Worm (Caenorhabditis elegans): ENCODE results near the gene srbc-44.

srbc-44 gene

DNA sequence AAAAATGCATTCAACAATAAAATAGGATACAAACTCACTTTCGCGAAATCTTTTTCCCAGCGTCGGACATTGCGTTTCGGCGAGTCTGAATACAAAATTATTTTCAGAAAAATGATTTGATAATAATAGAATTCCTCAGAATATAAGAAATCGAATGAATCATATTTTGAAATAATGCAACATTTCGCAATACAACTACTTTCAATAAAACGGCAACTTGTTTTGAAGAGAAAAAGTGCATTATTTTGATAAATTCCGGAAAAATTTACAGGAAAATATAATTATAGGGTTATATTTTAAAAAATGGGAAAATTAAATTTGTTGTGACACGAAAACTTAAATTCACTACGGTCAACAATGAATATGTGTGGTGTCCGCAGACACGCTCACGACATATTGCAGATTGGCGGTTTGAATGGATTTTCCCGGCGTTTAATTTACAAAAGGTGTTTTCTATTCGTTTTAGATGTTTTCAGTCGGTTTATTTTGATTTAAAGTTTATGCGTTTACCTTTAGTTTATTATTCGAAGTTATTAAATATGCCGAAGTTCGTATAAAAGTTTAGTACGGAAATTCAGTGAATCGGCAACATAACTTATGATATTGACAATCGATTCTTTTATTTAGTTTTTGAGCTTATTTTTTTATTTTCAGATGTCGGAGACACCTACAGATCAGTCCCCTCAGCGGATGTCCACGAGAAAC lies 24.9 kb downstream of the srbc-44 start, which contains the start of the genes abcf-1 and scc-3:
Gene abcf-1 (minus strand): TSS at position 85 of the 705 bp plus-strand sequence.
Gene scc-3 (plus strand): TSS at position 655 of the 705 bp plus-strand sequence.
- TF ChIP-seq lsy-2 (tag; optimal IDR thresholded peaks at IDR 0.05) (peak; percentile 93), blmp-1 (tag; optimal IDR thresholded peaks at IDR 0.05) (no peak)

DNA sequence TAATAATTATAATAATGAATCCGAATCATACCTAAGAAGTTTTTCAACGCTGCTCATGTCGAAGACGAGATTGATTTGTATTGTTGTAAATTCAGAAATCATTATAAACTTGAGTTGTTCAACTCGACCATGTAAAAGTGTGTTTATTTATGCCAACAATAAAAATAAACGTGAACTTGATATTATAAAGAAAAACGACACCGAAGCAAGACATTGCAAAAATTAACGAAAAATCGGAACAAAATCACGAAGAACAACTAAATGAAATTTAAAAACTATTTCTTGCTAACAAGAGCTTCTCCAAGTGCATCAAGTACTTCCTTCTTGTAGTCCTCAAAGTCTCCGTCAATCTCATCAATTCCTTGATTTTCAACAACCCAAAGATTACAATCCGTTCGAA lies 27.4 kb downstream of the srbc-44 start, which contains the start of gene F18E2.15:
Gene F18E2.15 (minus strand): TSS at position 101 of the 400 bp plus-strand sequence.
- no peak for TF ChIP-seq nhr-237 (tag; optimal IDR thresholded peaks at IDR 0.05)
- no peak for TF ChIP-seq mep-1 (tag; optimal IDR thresholded peaks at IDR 0.05)
- TF ChIP-seq mab-5 (tag; optimal IDR thresholded peaks at IDR 0.05) = no peak
- TF ChIP-seq nhr-2 (tag; optimal IDR thresholded peaks at IDR 0.05) = no peak
- TF ChIP-seq snpc-4 (tag; optimal IDR thresholded peaks at IDR 0.05) = no peak
- no peak for TF ChIP-seq nhr-28 (tag; optimal IDR thresholded peaks at IDR 0.05)
- TF ChIP-seq ceh-39 (tag; optimal IDR thresholded peaks at IDR 0.05) = no peak
- no peak for TF ChIP-seq ceh-83 (GFP tag; optimal IDR thresholded peaks at IDR 0.05)

DNA sequence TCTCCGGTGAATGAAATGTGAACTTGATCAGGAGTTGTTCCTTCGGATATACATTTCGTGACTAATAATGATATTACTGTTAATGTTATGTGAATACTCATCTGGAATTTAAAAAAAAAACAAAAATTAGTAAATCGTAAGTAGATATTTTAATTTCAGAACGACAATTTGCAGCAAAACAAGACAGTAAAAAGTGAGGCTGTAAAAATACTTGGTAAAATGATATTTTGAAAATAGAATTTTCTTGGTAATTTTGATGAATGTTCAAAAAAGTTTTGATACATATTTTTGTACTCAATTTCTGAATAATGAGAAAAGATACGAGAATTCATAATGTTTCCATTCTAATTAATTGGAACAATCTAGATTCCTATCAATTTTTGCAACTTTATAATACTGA lies 28.7 kb downstream of the srbc-44 start, which contains the start of gene papl-1:
Gene papl-1 (minus strand): TSS at position 101 of the 400 bp plus-strand sequence.
- TF ChIP-seq bed-3 (GFP tag; optimal IDR thresholded peaks at IDR 0.05) = no peak
- no peak for TF ChIP-seq sptf-1 (tag; optimal IDR thresholded peaks at IDR 0.05)
- TF ChIP-seq lsy-2 (tag; optimal IDR thresholded peaks at IDR 0.05) = no peak
- no peak for TF ChIP-seq nhr-76 (tag; optimal IDR thresholded peaks at IDR 0.05)
- TF ChIP-seq ztf-11 (tag; optimal IDR thresholded peaks at IDR 0.05) = no peak
- no peak for TF ChIP-seq zip-8 (tag; optimal IDR thresholded peaks at IDR 0.05)
- no peak for TF ChIP-seq drap-1 (GFP tag; optimal IDR thresholded peaks at IDR 0.05)
- TF ChIP-seq ceh-39 (tag; optimal IDR thresholded peaks at IDR 0.05) = no peak
- TF ChIP-seq elt-3 (tag; optimal IDR thresholded peaks at IDR 0.05) = no peak
- TF ChIP-seq mls-2 (tag; optimal IDR thresholded peaks at IDR 0.05) = no peak
- no peak for TF ChIP-seq nhr-2 (tag; optimal IDR thresholded peaks at IDR 0.05)
- TF ChIP-seq ceh-83 (GFP tag; optimal IDR thresholded peaks at IDR 0.05) = no peak
- TF ChIP-seq unc-62 (GFP tag; optimal IDR thresholded peaks at IDR 0.05) = no peak

ce11 chrV:12754839-12755238 lies 33.5 kb downstream of the srbc-44 start, which contains the start of gene gpa-13:
TSS of gene gpa-13 (minus strand) at chrV:12754939.
- TF ChIP-seq elt-1 (tag; optimal IDR thresholded peaks at IDR 0.05; ENCODE audit: borderline replicate concordance, insufficient read depth) (no peak), ham-2 (GFP tag; optimal IDR thresholded peaks at IDR 0.05) (no peak), ceh-43 (GFP tag; optimal IDR thresholded peaks at IDR 0.05) (no peak), unc-120 (tag; optimal IDR thresholded peaks at IDR 0.05; ENCODE audit: poor library complexity, severe bottlenecking) (no peak), ceh-39 (tag; optimal IDR thresholded peaks at IDR 0.05) (no peak), mep-1 (tag; optimal IDR thresholded peaks at IDR 0.05) (no peak), nhr-28 (tag; optimal IDR thresholded peaks at IDR 0.05) (no peak), ztf-11 (tag; optimal IDR thresholded peaks at IDR 0.05) (no peak), nhr-12 (tag; optimal IDR thresholded peaks at IDR 0.05) (no peak), lin-32 (GFP tag; optimal IDR thresholded peaks at IDR 0.05) (no peak), unc-39 (tag; optimal IDR thresholded peaks at IDR 0.05) (no peak), sem-2 (GFP tag; optimal IDR thresholded peaks at IDR 0.05) (no peak), unc-62 (GFP tag; optimal IDR thresholded peaks at IDR 0.05) (no peak), hlh-1 (tag; optimal IDR thresholded peaks at IDR 0.05) (no peak), M03D4.4 (tag; optimal IDR thresholded peaks at IDR 0.05) (no peak)

DNA sequence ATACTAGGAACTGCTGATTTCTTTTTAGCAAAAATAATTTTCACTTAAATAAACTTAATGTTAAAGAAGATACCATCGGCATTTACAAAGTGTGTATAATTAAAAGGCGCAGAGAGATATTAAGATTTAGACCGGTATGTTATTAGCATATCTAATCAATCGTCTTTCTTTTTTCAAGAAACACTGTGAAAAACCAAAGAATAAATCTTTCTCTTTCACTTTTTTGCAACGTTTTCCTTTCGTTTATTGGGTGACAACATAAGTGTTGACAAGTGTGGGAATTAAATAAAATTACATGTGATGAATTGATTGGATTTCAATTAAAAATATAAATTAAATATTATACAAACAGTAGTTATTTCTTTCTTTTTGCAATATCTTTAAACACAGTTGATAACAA lies 35.9 kb downstream of the srbc-44 start, which contains the start of gene C15C8.8:
Gene C15C8.8 (minus strand): TSS at position 101 of the 400 bp plus-strand sequence.
- no peak for TF ChIP-seq ham-2 (GFP tag; optimal IDR thresholded peaks at IDR 0.05)
- TF ChIP-seq hlh-1 (tag; optimal IDR thresholded peaks at IDR 0.05) = no peak
- TF ChIP-seq sptf-1 (tag; optimal IDR thresholded peaks at IDR 0.05) = no peak
- TF ChIP-seq snpc-4 (tag; optimal IDR thresholded peaks at IDR 0.05) = no peak
- no peak for TF ChIP-seq drap-1 (GFP tag; optimal IDR thresholded peaks at IDR 0.05)
